Worm (Caenorhabditis elegans): Measurements from ENCODE around the gene evl-20.

Gene evl-20

ce11 chrII:8428758-8428946 lies 15.5 kb upstream of the evl-20 start, which contains the start of gene F14E5.2:
F14E5.2 (minus strand) TSS chrII:8428858.
- TF ChIP-seq mml-1 (tag; optimal IDR thresholded peaks at IDR 0.05), result no peak
- no peak for TF ChIP-seq hmg-11 (tag; optimal IDR thresholded peaks at IDR 0.05)
- TF ChIP-seq nhr-67 (tag; optimal IDR thresholded peaks at IDR 0.05), result no peak
- no peak for TF ChIP-seq ceh-16 (tag; optimal IDR thresholded peaks at IDR 0.05)
- no peak for TF ChIP-seq egl-5 (tag; optimal IDR thresholded peaks at IDR 0.05)
- no peak for TF ChIP-seq zag-1 (tag; optimal IDR thresholded peaks at IDR 0.05)
- no peak for TF ChIP-seq nhr-237 (tag; optimal IDR thresholded peaks at IDR 0.05)
- TF ChIP-seq nhr-23 (tag; optimal IDR thresholded peaks at IDR 0.05), result no peak
- no peak for TF ChIP-seq skn-1 (tag; optimal IDR thresholded peaks at IDR 0.05)

ce11 chrII:8428947-8429919 lies 14.9 kb upstream of the evl-20 start:
- TF ChIP-seq nfya-1 (tag; optimal IDR thresholded peaks at IDR 0.05; ENCODE audit: insufficient read depth) (peak; percentile 32), nhr-67 (tag; optimal IDR thresholded peaks at IDR 0.05) (no peak), nhr-25 (tag; optimal IDR thresholded peaks at IDR 0.05) (peak; percentile 39), pha-4 (tag; optimal IDR thresholded peaks at IDR 0.05) (peak; percentile 38), mml-1 (tag; optimal IDR thresholded peaks at IDR 0.05) (no peak), nhr-23 (tag; optimal IDR thresholded peaks at IDR 0.05) (peak; percentile 53)

ce11 chrII:8431954-8432353 lies 12.2 kb upstream of the evl-20 start, which contains the start of gene acp-2:
acp-2 (minus strand) TSS chrII:8432054.
- no peak for TF ChIP-seq nhr-43 (tag; optimal IDR thresholded peaks at IDR 0.05; ENCODE audit: poor library complexity, severe bottlenecking)
- TF ChIP-seq nhr-23 (tag; optimal IDR thresholded peaks at IDR 0.05), result no peak
- TF ChIP-seq ceh-16 (tag; optimal IDR thresholded peaks at IDR 0.05), result no peak
- no peak for TF ChIP-seq mdl-1 (tag; optimal IDR thresholded peaks at IDR 0.05)
- no peak for TF ChIP-seq nhr-25 (tag; optimal IDR thresholded peaks at IDR 0.05)
- no peak for TF ChIP-seq R02D3.7 (tag; optimal IDR thresholded peaks at IDR 0.05)
- TF ChIP-seq fos-1 (tag; optimal IDR thresholded peaks at IDR 0.05), result no peak
- no peak for TF ChIP-seq ZK546.5 (tag; optimal IDR thresholded peaks at IDR 0.05)
- no peak for TF ChIP-seq ceh-9 (tag; optimal IDR thresholded peaks at IDR 0.05)
- no peak for TF ChIP-seq unc-39 (tag; optimal IDR thresholded peaks at IDR 0.05)
- TF ChIP-seq egl-5 (tag; optimal IDR thresholded peaks at IDR 0.05), result no peak

ce11 chrII:8435005-8435404 lies 9.1 kb upstream of the evl-20 start, which contains the start of gene acp-4:
acp-4 (minus strand) TSS chrII:8435105.
- TF ChIP-seq unc-62 (GFP tag; optimal IDR thresholded peaks at IDR 0.05), result no peak
- TF ChIP-seq fkh-2 (tag; optimal IDR thresholded peaks at IDR 0.05), result no peak
- no peak for TF ChIP-seq R02D3.7 (tag; optimal IDR thresholded peaks at IDR 0.05)
- TF ChIP-seq ama-1 (optimal IDR thresholded peaks at IDR 0.05), result no peak
- TF ChIP-seq nhr-76 (tag; optimal IDR thresholded peaks at IDR 0.05), result no peak
- TF ChIP-seq elt-1 (tag; optimal IDR thresholded peaks at IDR 0.05), result no peak
- no peak for TF ChIP-seq nhr-237 (tag; optimal IDR thresholded peaks at IDR 0.05)
- no peak for TF ChIP-seq nfya-1 (tag; optimal IDR thresholded peaks at IDR 0.05; ENCODE audit: insufficient read depth)
- no peak for TF ChIP-seq ceh-82 (tag; optimal IDR thresholded peaks at IDR 0.05)
- TF ChIP-seq daf-12 (tag; optimal IDR thresholded peaks at IDR 0.05), result no peak
- no peak for TF ChIP-seq zag-1 (tag; optimal IDR thresholded peaks at IDR 0.05)
- TF ChIP-seq lsy-12 (tag; optimal IDR thresholded peaks at IDR 0.05), result no peak
- no peak for TF ChIP-seq jun-1 (tag; optimal IDR thresholded peaks at IDR 0.05)
- TF ChIP-seq ceh-28 (tag; optimal IDR thresholded peaks at IDR 0.05), result no peak
- no peak for TF ChIP-seq snpc-4 (tag; optimal IDR thresholded peaks at IDR 0.05)

ce11 chrII:8437035-8437434 lies 7.1 kb upstream of the evl-20 start, which contains the start of gene acp-3:
acp-3 (minus strand) TSS chrII:8437135.
- TF ChIP-seq nhr-23 (tag; optimal IDR thresholded peaks at IDR 0.05) (no peak), zag-1 (tag; optimal IDR thresholded peaks at IDR 0.05) (no peak), ZK546.5 (tag; optimal IDR thresholded peaks at IDR 0.05) (no peak), pqm-1 (tag; optimal IDR thresholded peaks at IDR 0.05) (no peak), fos-1 (tag; optimal IDR thresholded peaks at IDR 0.05) (no peak), egl-5 (tag; optimal IDR thresholded peaks at IDR 0.05) (no peak), nhr-43 (tag; optimal IDR thresholded peaks at IDR 0.05; ENCODE audit: poor library complexity, severe bottlenecking) (no peak), ceh-9 (tag; optimal IDR thresholded peaks at IDR 0.05) (no peak), nfya-1 (tag; optimal IDR thresholded peaks at IDR 0.05; ENCODE audit: insufficient read depth) (no peak), daf-12 (tag; optimal IDR thresholded peaks at IDR 0.05) (no peak), tbx-2 (tag; optimal IDR thresholded peaks at IDR 0.05) (no peak), nhr-12 (tag; optimal IDR thresholded peaks at IDR 0.05) (no peak), pha-4 (tag; optimal IDR thresholded peaks at IDR 0.05) (no peak), ama-1 (optimal IDR thresholded peaks at IDR 0.05) (no peak), nhr-28 (tag; optimal IDR thresholded peaks at IDR 0.05) (no peak), R02D3.7 (tag; optimal IDR thresholded peaks at IDR 0.05) (no peak)

All from whole organism, L3 larva.